Fruit fly (Drosophila melanogaster): Measurements from ENCODE around the gene Tsr1.

The Tsr1 gene

dm6 chr3L:21346463-21347196 lies 11.6 kb downstream of the Tsr1 start:
- TF ChIP-seq h (optimal IDR thresholded peaks at IDR 0.05) (no peak), ttk (optimal IDR thresholded peaks at IDR 0.05) (no peak)

- no peak for TF ChIP-seq h (optimal IDR thresholded peaks at IDR 0.05)
- no peak for TF ChIP-seq Myc (optimal IDR thresholded peaks at IDR 0.05)
Measured at dm6 chr3L:21347197-21347831, 12.3 kb downstream of the Tsr1 start.

dm6 chr3L:21348983-21349432 lies 14.0 kb downstream of the Tsr1 start, which contains the start of gene ebd2:
Gene ebd2 (minus strand): TSS chr3L:21349288.
- no peak for TF ChIP-seq Sin3A (optimal IDR thresholded peaks at IDR 0.05)
- TF ChIP-seq insv (optimal IDR thresholded peaks at IDR 0.05), result no peak
- TF ChIP-seq Myc (optimal IDR thresholded peaks at IDR 0.05), result no peak
- no peak for TF ChIP-seq psq (optimal IDR thresholded peaks at IDR 0.05)
- no peak for TF ChIP-seq ttk (optimal IDR thresholded peaks at IDR 0.05)
- TF ChIP-seq h (optimal IDR thresholded peaks at IDR 0.05), result no peak

- TF ChIP-seq Myc (optimal IDR thresholded peaks at IDR 0.05), result no peak
- no peak for TF ChIP-seq insv (optimal IDR thresholded peaks at IDR 0.05)
- no peak for TF ChIP-seq Sin3A (optimal IDR thresholded peaks at IDR 0.05)
- TF ChIP-seq psq (optimal IDR thresholded peaks at IDR 0.05), result no peak
- no peak for TF ChIP-seq h (optimal IDR thresholded peaks at IDR 0.05)
- no peak for TF ChIP-seq ttk (optimal IDR thresholded peaks at IDR 0.05)
Measured at dm6 chr3L:21356395-21356794, 21.4 kb downstream of the Tsr1 start, which contains the start of gene CG12971. Gene CG12971 (minus strand): TSS chr3L:21356495.

dm6 chr3L:21357383-21357782 lies 22.4 kb downstream of the Tsr1 start, which contains the start of gene CG32437:
Gene CG32437 (plus strand): TSS chr3L:21357683.
- TF ChIP-seq h (optimal IDR thresholded peaks at IDR 0.05), result no peak
- no peak for TF ChIP-seq psq (optimal IDR thresholded peaks at IDR 0.05)
- TF ChIP-seq insv (optimal IDR thresholded peaks at IDR 0.05), result no peak
- TF ChIP-seq Sin3A (optimal IDR thresholded peaks at IDR 0.05), result no peak
- TF ChIP-seq Myc (optimal IDR thresholded peaks at IDR 0.05), result no peak
- no peak for TF ChIP-seq ttk (optimal IDR thresholded peaks at IDR 0.05)

dm6 chr3L:21359879-21360278 lies 24.9 kb downstream of the Tsr1 start, which contains the start of gene CG32440:
Gene CG32440 (plus strand): TSS chr3L:21360179.
- no peak for TF ChIP-seq h (optimal IDR thresholded peaks at IDR 0.05)
- no peak for TF ChIP-seq insv (optimal IDR thresholded peaks at IDR 0.05)
- TF ChIP-seq ttk (optimal IDR thresholded peaks at IDR 0.05), result no peak
- no peak for TF ChIP-seq psq (optimal IDR thresholded peaks at IDR 0.05)
- no peak for TF ChIP-seq Myc (optimal IDR thresholded peaks at IDR 0.05)
- no peak for TF ChIP-seq Sin3A (optimal IDR thresholded peaks at IDR 0.05)

dm6 chr3L:21363926-21364537 lies 29.0 kb downstream of the Tsr1 start:
- TF ChIP-seq Myc (optimal IDR thresholded peaks at IDR 0.05), result no peak
- TF ChIP-seq psq (optimal IDR thresholded peaks at IDR 0.05), result no peak
- no peak for TF ChIP-seq ttk (optimal IDR thresholded peaks at IDR 0.05)
- no peak for TF ChIP-seq insv (optimal IDR thresholded peaks at IDR 0.05)
- TF ChIP-seq h (optimal IDR thresholded peaks at IDR 0.05), result no peak
- no peak for TF ChIP-seq Sin3A (optimal IDR thresholded peaks at IDR 0.05)

dm6 chr3L:21371230-21371629 lies 36.2 kb downstream of the Tsr1 start:
- no peak for TF ChIP-seq Myc (optimal IDR thresholded peaks at IDR 0.05)
- TF ChIP-seq ttk (optimal IDR thresholded peaks at IDR 0.05), result no peak
- no peak for TF ChIP-seq h (optimal IDR thresholded peaks at IDR 0.05)
- TF ChIP-seq psq (optimal IDR thresholded peaks at IDR 0.05), result no peak
- TF ChIP-seq insv (optimal IDR thresholded peaks at IDR 0.05), result no peak
- no peak for TF ChIP-seq Sin3A (optimal IDR thresholded peaks at IDR 0.05)

dm6 chr3L:21380126-21380525 lies 45.1 kb downstream of the Tsr1 start:
- TF ChIP-seq insv (optimal IDR thresholded peaks at IDR 0.05) (no peak), ttk (optimal IDR thresholded peaks at IDR 0.05) (no peak), psq (optimal IDR thresholded peaks at IDR 0.05) (no peak), Sin3A (optimal IDR thresholded peaks at IDR 0.05) (no peak)

dm6 chr3L:21380581-21381175 lies 45.7 kb downstream of the Tsr1 start:
- TF ChIP-seq Sin3A (optimal IDR thresholded peaks at IDR 0.05) (no peak), insv (optimal IDR thresholded peaks at IDR 0.05) (no peak)

- TF ChIP-seq Myc (optimal IDR thresholded peaks at IDR 0.05) (no peak), insv (optimal IDR thresholded peaks at IDR 0.05) (no peak), h (optimal IDR thresholded peaks at IDR 0.05) (no peak), psq (optimal IDR thresholded peaks at IDR 0.05) (no peak), ttk (optimal IDR thresholded peaks at IDR 0.05) (no peak), Sin3A (optimal IDR thresholded peaks at IDR 0.05) (no peak)
Measured at dm6 chr3L:21381746-21382145, 46.7 kb downstream of the Tsr1 start.

dm6 chr3L:21382158-21382610 lies 47.2 kb downstream of the Tsr1 start, which contains the start of gene rgn:
Gene rgn (plus strand): TSS chr3L:21382501.
- TF ChIP-seq psq (optimal IDR thresholded peaks at IDR 0.05) (no peak), h (optimal IDR thresholded peaks at IDR 0.05) (no peak), ttk (optimal IDR thresholded peaks at IDR 0.05) (no peak), Myc (optimal IDR thresholded peaks at IDR 0.05) (no peak), insv (optimal IDR thresholded peaks at IDR 0.05) (no peak), Sin3A (optimal IDR thresholded peaks at IDR 0.05) (no peak)

Measured in Kc167 (cell line).